Worm (Caenorhabditis elegans) whole organism, L4/young adult: ENCODE data around the gene F52C9.3.

Experiments
- W03F9.2 ChIP-seq: fragments of 150-350 bp; optimal IDR thresholded peaks from 2 replicates; lab custom pipeline; 2014; ENCODE audit warnings: missing biosample characterization, missing genetic modification characterization
- dao-5 ChIP-seq: sonication (generic microtip); optimal IDR thresholded peaks from 2 replicates; lab custom pipeline; 2016; ENCODE audit warnings: missing genotype, missing genetic modification characterization, moderate library complexity, missing compliant biosample characterization
- him-1 ChIP-seq: sonication (generic microtip); optimal IDR thresholded peaks from 2 replicates; lab custom pipeline; 2016; ENCODE audit warnings: missing genotype, missing genetic modification reagents, missing genetic modification characterization, missing compliant biosample characterization

DNA sequence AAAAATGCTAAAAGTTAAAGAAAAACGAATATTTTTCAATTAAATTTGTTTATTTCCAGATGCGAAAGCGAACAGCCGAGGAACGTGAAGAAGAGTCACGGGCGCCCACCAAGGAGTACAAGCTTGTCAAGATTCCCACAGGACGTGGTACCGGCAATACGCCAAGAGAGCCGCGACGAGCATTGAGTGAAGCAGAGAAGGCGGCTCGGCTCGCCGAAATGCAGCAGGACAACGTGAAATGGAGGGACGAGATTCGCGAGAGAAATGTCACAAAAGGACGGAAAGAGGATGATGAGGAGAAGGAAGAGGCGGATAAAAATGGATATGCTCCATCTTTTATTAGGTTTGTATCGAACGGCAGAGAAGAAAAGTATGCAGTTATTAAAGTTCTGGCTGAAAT lies 11.3 kb upstream of the F52C9.3 start:
- TF ChIP-seq W03F9.2 (tag; lab: Kevin White, UChicago) = no peak
- TF ChIP-seq dao-5 (tag; lab: Kevin White, UChicago) = no peak
- TF ChIP-seq him-1 (tag; lab: Kevin White, UChicago) = no peak
